Fruit fly (Drosophila melanogaster) whole organism, embryonic: ENCODE results near the gene CanB.

ENCODE experiments used
- B-H2 ChIP-seq: fragments of 200-800 bp; sonication (Bioruptor generic); optimal IDR thresholded peaks from 2 replicates; lab custom pipeline; 2018; ENCODE audit warnings: missing biosample characterization, mild to moderate bottlenecking, missing genetic modification characterization
- CG12391 ChIP-seq: fragments of 200-800 bp; sonication (Bioruptor generic); optimal IDR thresholded peaks from 3 replicates; lab custom pipeline; 2018; ENCODE audit warnings: missing biosample characterization, mild to moderate bottlenecking, missing genetic modification characterization, moderate library complexity
- CG14667 ChIP-seq: fragments of 200-800 bp; sonication (Bioruptor generic); IDR thresholded peaks from 2 replicates; pipeline ENCODE4 v1.3.6; 2022; ENCODE audit warnings: missing biosample characterization, missing genetic modification characterization
- CG14710 ChIP-seq: fragments of 200-800 bp; sonication (Bioruptor generic); optimal IDR thresholded peaks from 3 replicates; lab custom pipeline; 2019; ENCODE audit warnings: missing biosample characterization, mild to moderate bottlenecking, missing genetic modification characterization, moderate library complexity
- CG16815 ChIP-seq: fragments of 200-800 bp; sonication (Bioruptor generic); optimal IDR thresholded peaks from 3 replicates; lab custom pipeline; 2017; ENCODE audit warnings: missing biosample characterization, mild to moderate bottlenecking, missing genetic modification characterization
- CG17568 ChIP-seq: fragments of 200-800 bp; sonication (Bioruptor generic); optimal IDR thresholded peaks from 2 replicates; lab custom pipeline; 2018; ENCODE audit warnings: missing biosample characterization, mild to moderate bottlenecking, missing genetic modification characterization, moderate library complexity
- CG17829 ChIP-seq: fragments of 200-800 bp; optimal IDR thresholded peaks from 2 replicates; lab custom pipeline; 2019; ENCODE audit warnings: missing biosample characterization, mild to moderate bottlenecking, missing genetic modification characterization, moderate library complexity
- CG31388 ChIP-seq: fragments of 200-800 bp; sonication (Bioruptor generic); optimal IDR thresholded peaks from 2 replicates; lab custom pipeline; 2016; ENCODE audit warnings: missing biosample characterization, missing genetic modification characterization
- CG34422 ChIP-seq: fragments of 200-800 bp; sonication (Bioruptor generic); IDR thresholded peaks from 3 replicates; pipeline ENCODE4 v1.3.6; 2022; ENCODE audit warnings: missing biosample characterization, missing genetic modification characterization
- CG3726 ChIP-seq: fragments of 200-800 bp; sonication (Bioruptor generic); IDR thresholded peaks from 3 replicates; pipeline ENCODE4, ENCODE4 v1.3.6; 2022; ENCODE audit warnings: missing biosample characterization, missing genetic modification characterization
- CG4854 ChIP-seq: fragments of 200-800 bp; sonication (Bioruptor generic); optimal IDR thresholded peaks from 2 replicates; lab custom pipeline; 2016; ENCODE audit warnings: missing biosample characterization, missing genetic modification characterization, inconsistent platforms
- CG5245 ChIP-seq: fragments of 200-800 bp; sonication (Bioruptor generic); optimal IDR thresholded peaks from 3 replicates; lab custom pipeline; 2016; ENCODE audit warnings: missing biosample characterization, missing genetic modification characterization
- CG6254 ChIP-seq: fragments of 200-800 bp; sonication (Bioruptor generic); optimal IDR thresholded peaks from 3 replicates; lab custom pipeline; 2017; ENCODE audit warnings: mild to moderate bottlenecking, missing biosample characterization, missing genetic modification reagents, missing genetic modification characterization
- CG6683 ChIP-seq: fragments of 200-800 bp; sonication (Bioruptor generic); optimal IDR thresholded peaks from 2 replicates; lab custom pipeline; 2017; ENCODE audit warnings: missing biosample characterization, mild to moderate bottlenecking, missing genetic modification characterization, missing genetic modification reagents
- CG6689 ChIP-seq: fragments of 200-800 bp; sonication (Bioruptor generic); IDR thresholded peaks from 2 replicates; pipeline ENCODE4 v1.3.6; 2022; ENCODE audit warnings: missing biosample characterization, missing genetic modification characterization
- CG6765 ChIP-seq: fragments of 200-800 bp; sonication (Bioruptor generic); optimal IDR thresholded peaks from 3 replicates; lab custom pipeline; 2017; ENCODE audit warnings: missing biosample characterization, mild to moderate bottlenecking, missing genetic modification characterization
- CG9437 ChIP-seq: fragments of 200-800 bp; sonication (Bioruptor generic); optimal IDR thresholded peaks from 2 replicates; lab custom pipeline; 2018; ENCODE audit warnings: missing biosample characterization, mild to moderate bottlenecking, missing genetic modification characterization
- CTCF ChIP-seq: fragments of 200-800 bp; sonication (Bioruptor generic); optimal IDR thresholded peaks from 2 replicates; lab custom pipeline; 2017; ENCODE audit warnings: missing biosample characterization, mild to moderate bottlenecking, missing genetic modification characterization, moderate library complexity
- CoRest ChIP-seq: fragments of 200-800 bp; sonication (Bioruptor generic); optimal IDR thresholded peaks from 3 replicates; lab custom pipeline; 2018; ENCODE audit warnings: missing biosample characterization, mild to moderate bottlenecking, missing genetic modification characterization, moderate library complexity
- Drgx ChIP-seq: fragments of 200-800 bp; sonication (Bioruptor generic); IDR thresholded peaks from 2 replicates; pipeline ENCODE4 v1.3.6; 2022; ENCODE audit warnings: missing biosample characterization, missing genetic modification characterization
- Ets97D ChIP-seq: fragments of 200-800 bp; sonication (Bioruptor generic); optimal IDR thresholded peaks from 3 replicates; lab custom pipeline; 2016; ENCODE audit warnings: missing biosample characterization, missing genetic modification characterization
- Fer1 ChIP-seq: fragments of 200-800 bp; sonication (Bioruptor generic); optimal IDR thresholded peaks from 2 replicates; lab custom pipeline; 2017; ENCODE audit warnings: missing biosample characterization, mild to moderate bottlenecking, missing genetic modification characterization
- Hmr ChIP-seq: fragments of 200-800 bp; sonication (Bioruptor generic); optimal IDR thresholded peaks from 3 replicates; lab custom pipeline; 2017; ENCODE audit warnings: mild to moderate bottlenecking, missing biosample characterization, missing genetic modification reagents, missing genetic modification characterization
- MBD-R2 ChIP-seq: fragments of 200-800 bp; sonication (Bioruptor generic); IDR thresholded peaks from 2 replicates; pipeline ENCODE4 v1.3.6; 2022; ENCODE audit warnings: missing biosample characterization, missing genetic modification characterization
- MTF-1 ChIP-seq: fragments of 200-800 bp; sonication (Bioruptor generic); optimal IDR thresholded peaks from 2 replicates; lab custom pipeline; 2018; ENCODE audit warnings: missing biosample characterization, mild to moderate bottlenecking, missing genetic modification characterization, borderline replicate concordance
- NC2α ChIP-seq: fragments of 200-800 bp; sonication (Bioruptor generic); optimal IDR thresholded peaks from 2 replicates; lab custom pipeline; 2016; ENCODE audit warnings: missing biosample characterization, missing genetic modification characterization
- NK7.1 ChIP-seq: fragments of 200-800 bp; sonication (Bioruptor generic); optimal IDR thresholded peaks from 3 replicates; lab custom pipeline; 2016; ENCODE audit warnings: missing biosample characterization, missing genetic modification characterization
- Nf-YB ChIP-seq: fragments of 200-800 bp; sonication (Bioruptor generic); optimal IDR thresholded peaks from 3 replicates; lab custom pipeline; 2019; ENCODE audit warnings: missing biosample characterization, mild to moderate bottlenecking, missing genetic modification characterization, moderate library complexity
- Pdp1 ChIP-seq, 2 experiments: fragments of 200-800 bp; sonication (Bioruptor generic); optimal IDR thresholded peaks; 3 replicates each; lab custom pipeline; 2016; ENCODE audit warnings: missing biosample characterization in 2 of 2, missing genetic modification characterization in 2 of 2, mild to moderate bottlenecking in 1 of 2, moderate library complexity in 1 of 2
- Poxn ChIP-seq: fragments of 200-800 bp; sonication (Bioruptor generic); IDR thresholded peaks from 2 replicates; pipeline ENCODE4 v1.3.6; 2022; ENCODE audit warnings: missing biosample characterization, missing genetic modification characterization
- Sox100B ChIP-seq: fragments of 200-800 bp; sonication (Bioruptor generic); optimal IDR thresholded peaks from 3 replicates; lab custom pipeline; 2018; ENCODE audit warnings: missing biosample characterization, mild to moderate bottlenecking, missing genetic modification characterization
- Usf ChIP-seq: fragments of 200-800 bp; sonication (Bioruptor generic); optimal IDR thresholded peaks from 2 replicates; lab custom pipeline; 2017; ENCODE audit warnings: missing genotype, missing biosample characterization, missing genetic modification characterization
- Vsx1 ChIP-seq: fragments of 200-800 bp; sonication (Bioruptor generic); optimal IDR thresholded peaks from 2 replicates; lab custom pipeline; 2017; ENCODE audit warnings: missing biosample characterization, mild to moderate bottlenecking, missing genetic modification characterization, missing genetic modification reagents
- cad ChIP-seq: fragments of >200 bp; optimal IDR thresholded peaks from 2 replicates; lab custom pipeline; 2017; ENCODE audit warnings: missing biosample characterization, missing genetic modification characterization
- corto ChIP-seq: fragments of 200-800 bp; sonication (Bioruptor generic); optimal IDR thresholded peaks from 2 replicates; lab custom pipeline; 2016; ENCODE audit warnings: missing biosample characterization, mild to moderate bottlenecking, missing genetic modification characterization, moderate library complexity
- dmrt99B ChIP-seq: fragments of 200-800 bp; sonication (Bioruptor generic); optimal IDR thresholded peaks from 2 replicates; lab custom pipeline; 2018; ENCODE audit warnings: missing biosample characterization, mild to moderate bottlenecking, missing genetic modification characterization, moderate library complexity
- esg ChIP-seq: fragments of 200-800 bp; sonication (Bioruptor generic); conservative IDR thresholded peaks from 2 replicates; pipeline ENCODE4 v1.3.6; 2022; ENCODE audit warnings: missing biosample characterization, missing genetic modification characterization
- gt ChIP-seq: fragments of 200-800 bp; sonication (Bioruptor generic); IDR thresholded peaks from 2 replicates; pipeline ENCODE4 v1.3.6; 2022; ENCODE audit warnings: missing biosample characterization, missing genetic modification characterization
- hb ChIP-seq: fragments of 200-800 bp; sonication (Bioruptor generic); IDR thresholded peaks from 3 replicates; pipeline ENCODE4 v1.3.6; 2022; ENCODE audit warnings: missing biosample characterization, missing genetic modification characterization; ENCODE audit not compliant: partially characterized antibody
- ind ChIP-seq: fragments of 200-800 bp; sonication (Bioruptor generic); optimal IDR thresholded peaks from 3 replicates; lab custom pipeline; 2016; ENCODE audit warnings: missing biosample characterization, missing genetic modification characterization
- nau ChIP-seq: fragments of 200-800 bp; sonication (Bioruptor generic); optimal IDR thresholded peaks from 3 replicates; lab custom pipeline; 2017; ENCODE audit warnings: missing biosample characterization, mild to moderate bottlenecking, missing genetic modification characterization, missing genetic modification reagents
- peb ChIP-seq: fragments of 200-800 bp; sonication (Bioruptor generic); IDR thresholded peaks from 2 replicates; pipeline ENCODE4 v1.3.6; 2022; ENCODE audit warnings: missing biosample characterization, missing genetic modification characterization
- pum ChIP-seq: fragments of 200-800 bp; sonication (Bioruptor generic); optimal IDR thresholded peaks from 2 replicates; lab custom pipeline; 2016; ENCODE audit warnings: missing biosample characterization, missing genetic modification characterization
- ranshi ChIP-seq: fragments of 200-800 bp; sonication (Bioruptor generic); IDR thresholded peaks from 2 replicates; pipeline ENCODE4 v1.3.6; 2022; ENCODE audit warnings: missing biosample characterization, missing genetic modification characterization
- so ChIP-seq: fragments of 200-800 bp; sonication (Bioruptor generic); IDR thresholded peaks from 3 replicates; pipeline ENCODE4 v1.3.6; 2022; ENCODE audit warnings: missing biosample characterization, missing genetic modification characterization
- sr ChIP-seq: fragments of 200-800 bp; sonication (Bioruptor generic); IDR thresholded peaks from 3 replicates; pipeline ENCODE4 v1.3.6; 2022; ENCODE audit warnings: missing biosample characterization, missing genetic modification characterization
- sug ChIP-seq: fragments of 200-800 bp; optimal IDR thresholded peaks from 2 replicates; lab custom pipeline; 2019; ENCODE audit warnings: missing biosample characterization, mild to moderate bottlenecking, missing genetic modification characterization, moderate library complexity
- trh ChIP-seq: fragments of 200-800 bp; sonication (Bioruptor generic); optimal IDR thresholded peaks from 2 replicates; lab custom pipeline; 2016; ENCODE audit warnings: missing biosample characterization, missing genetic modification characterization
- wdn ChIP-seq: fragments of 200-800 bp; sonication (Bioruptor generic); IDR thresholded peaks from 2 replicates; pipeline ENCODE4 v1.3.6; 2022; ENCODE audit warnings: missing biosample characterization, missing genetic modification characterization
- zfh1 ChIP-seq: fragments of 200-800 bp; sonication (Bioruptor generic); IDR thresholded peaks from 3 replicates; pipeline ENCODE4 v1.3.6; 2022; ENCODE audit warnings: missing biosample characterization, missing genetic modification characterization

Gene CanB

dm6 chrX:5329266-5329898 is 2.9 kb upstream of the CanB start, which contains the start of the genes CG3309 and XRCC1 (continued):
- TF ChIP-seq CG6254 = peak; percentile 46
- TF ChIP-seq ranshi (GFP tag; lab: Robert Waterston, UW) = peak; percentile 33; the same call in 1 of the 2 replicates
- peak; percentile 78; the same call in 2 of the 3 replicates for TF ChIP-seq CG34422 (GFP tag; lab: Robert Waterston, UW)
- no peak for TF ChIP-seq NK7.1
- TF ChIP-seq CG3726 (GFP tag; lab: Robert Waterston, UW) = no peak
- TF ChIP-seq CG31388 (GFP tag; lab: Kevin White, UChicago) = no peak
- TF ChIP-seq dmrt99B = no peak
- peak; percentile 73 for TF ChIP-seq CG12391
- peak; percentile 81 for TF ChIP-seq hb (GFP tag; lab: Robert Waterston, UW)
- TF ChIP-seq sr = no peak
- peak; percentile 28; the same call in 1 of the 2 replicates for TF ChIP-seq gt (GFP tag; lab: Robert Waterston, UW)
- TF ChIP-seq nau (GFP tag; lab: Kevin White, UChicago) = no peak
- no peak for TF ChIP-seq Fer1 (GFP tag; lab: Kevin White, UChicago)
- peak; percentile 59 for TF ChIP-seq CoRest (tag; lab: Kevin White, UChicago)
- TF ChIP-seq Nf-YB (GFP tag; lab: Kevin White, UChicago) = no peak
- peak; percentile 44; the same call in 1 of the 2 replicates for TF ChIP-seq esg (GFP tag; lab: Robert Waterston, UW)

- TF ChIP-seq Pdp1 (GFP tag; optimal IDR thresholded peaks at IDR 0.05; lab: Kevin White, UChicago) = peak in 1 of 2 experiments; percentile 29
- TF ChIP-seq so (GFP tag; lab: Robert Waterston, UW) = no peak
- peak; percentile 67 for TF ChIP-seq Hmr
- peak; percentile 50; the same call in 1 of the 2 replicates for TF ChIP-seq Drgx (GFP tag; lab: Robert Waterston, UW)
- no peak for TF ChIP-seq CG14710 (tag; lab: Kevin White, UChicago)
- TF ChIP-seq ind (GFP tag; lab: Kevin White, UChicago) = peak; percentile 36
- peak; percentile 9 for TF ChIP-seq Usf (GFP tag; lab: Kevin White, UChicago)
- TF ChIP-seq CG4854 (GFP tag; lab: Kevin White, UChicago) = peak; percentile 7
- no peak for TF ChIP-seq NC2α
- no peak for TF ChIP-seq CG17568
- peak; percentile 27 for TF ChIP-seq B-H2
- no peak for TF ChIP-seq Poxn (GFP tag; lab: Robert Waterston, UW)
- peak; percentile 13 for TF ChIP-seq CG6765 (GFP tag; lab: Kevin White, UChicago)
- TF ChIP-seq nau (GFP tag; lab: Kevin White, UChicago) = peak; percentile 10
- peak; percentile 63 for TF ChIP-seq Sox100B (GFP tag; lab: Kevin White, UChicago)
- TF ChIP-seq CG9437 = no peak
- no peak for TF ChIP-seq CTCF (GFP tag; lab: Kevin White, UChicago)
- no peak for TF ChIP-seq wdn (GFP tag; lab: Robert Waterston, UW)
- peak; percentile 4 for TF ChIP-seq CG17829 (tag; lab: Kevin White, UChicago)
- no peak for TF ChIP-seq CG14667 (GFP tag; lab: Robert Waterston, UW)
- TF ChIP-seq cad (GFP tag; lab: Kevin White, UChicago) = no peak
- no peak for TF ChIP-seq CG5245 (GFP tag; lab: Kevin White, UChicago)
- no peak for TF ChIP-seq Ets97D (GFP tag; lab: Kevin White, UChicago)
- peak; percentile 13 for TF ChIP-seq CG6683 (GFP tag; lab: Kevin White, UChicago)
- TF ChIP-seq MBD-R2 (GFP tag; lab: Robert Waterston, UW) = no peak
- TF ChIP-seq pum (GFP tag; lab: Kevin White, UChicago) = no peak
- TF ChIP-seq corto (GFP tag; lab: Kevin White, UChicago) = no peak
- TF ChIP-seq Vsx1 (GFP tag; lab: Kevin White, UChicago) = no peak
- no peak for TF ChIP-seq zfh1
- no peak for TF ChIP-seq MTF-1
- TF ChIP-seq peb = no peak
- no peak for TF ChIP-seq CG6689 (GFP tag; lab: Robert Waterston, UW)
- TF ChIP-seq trh = no peak
- no peak for TF ChIP-seq CG16815 (GFP tag; lab: Kevin White, UChicago)
- peak; percentile 28 for TF ChIP-seq sug
Observed at dm6 chrX:5336722-5337121, 4.4 kb downstream of the CanB start.
